Worm (Caenorhabditis elegans): ENCODE measurements around the gene C40A11.4.

- TF ChIP-seq hmg-4 (GFP tag; optimal IDR thresholded peaks at IDR 0.05) (no peak), flt-1 (GFP tag; IDR thresholded peaks at IDR 0.05) (no peak), ama-1 (optimal IDR thresholded peaks at IDR 0.05) (no peak), ceh-13 (GFP tag; optimal IDR thresholded peaks at IDR 0.05) (no peak), ets-7 (tag; optimal IDR thresholded peaks at IDR 0.05) (no peak), tbx-11 (GFP tag; IDR thresholded peaks at IDR 0.05) (no peak), hmbx-1 (tag; optimal IDR thresholded peaks at IDR 0.05) (no peak), tbx-37 (GFP tag; conservative IDR thresholded peaks at IDR 0.05) (no peak), aly-1 (tag; optimal IDR thresholded peaks at IDR 0.05) (no peak), scrt-1 (GFP tag; IDR thresholded peaks at IDR 0.05) (no peak), pes-1 (GFP tag; IDR thresholded peaks at IDR 0.05) (no peak)
Measured at ce11 chrII:2138901-2139300, 1.7 kb downstream of the C40A11.4 start.

Measured in whole organism, early embryonic.